Fruit fly (Drosophila melanogaster) Kc167 (cell line): ENCODE measurements around the gene CG17751.

Source experiments
- Myc ChIP-seq: fragments of >200 bp; optimal IDR thresholded peaks from 2 replicates; lab custom pipeline; 2017; ENCODE audit warnings: missing external identifiers
- Sin3A ChIP-seq: fragments of >200 bp; optimal IDR thresholded peaks from 2 replicates; lab custom pipeline; 2018; ENCODE audit warnings: missing external identifiers
- h ChIP-seq: fragments of >200 bp; optimal IDR thresholded peaks from 3 replicates; lab custom pipeline; 2018; ENCODE audit warnings: missing external identifiers
- insv ChIP-seq: fragments of >200 bp; optimal IDR thresholded peaks from 3 replicates; lab custom pipeline; 2018; ENCODE audit warnings: missing external identifiers
- psq ChIP-seq: fragments of >200 bp; optimal IDR thresholded peaks from 2 replicates; lab custom pipeline; 2017; ENCODE audit warnings: missing external identifiers
- ttk ChIP-seq: sonication (Bioruptor generic); optimal IDR thresholded peaks from 2 replicates; lab custom pipeline; 2017; ENCODE audit warnings: missing external identifiers

The CG17751 gene

DNA sequence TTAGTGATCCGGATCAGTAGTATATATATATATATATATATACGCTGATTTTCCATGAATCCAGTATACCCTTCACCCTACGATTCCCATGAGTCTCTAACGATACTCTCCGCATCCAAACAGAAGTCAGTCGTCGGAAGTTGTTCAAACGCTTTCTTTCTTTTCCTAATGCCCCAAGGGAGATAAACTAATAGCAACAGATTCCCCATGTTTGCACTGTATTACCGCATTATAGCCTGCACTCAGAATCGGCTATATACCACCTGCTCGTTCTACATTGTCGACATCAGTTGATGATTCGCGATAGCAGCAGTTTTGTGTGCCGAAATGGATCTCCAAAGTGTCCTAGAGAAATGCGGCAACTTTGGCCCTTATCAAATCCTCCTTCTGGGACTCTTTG is at the start of gene CG17751:
TSS of gene CG17751 (plus strand) at position 301 of the 400 bp plus-strand sequence.
- TF ChIP-seq h, result no peak
- TF ChIP-seq insv (lab: Kevin White, UChicago), result no peak
- no peak for TF ChIP-seq psq (lab: Kevin White, UChicago)

DNA sequence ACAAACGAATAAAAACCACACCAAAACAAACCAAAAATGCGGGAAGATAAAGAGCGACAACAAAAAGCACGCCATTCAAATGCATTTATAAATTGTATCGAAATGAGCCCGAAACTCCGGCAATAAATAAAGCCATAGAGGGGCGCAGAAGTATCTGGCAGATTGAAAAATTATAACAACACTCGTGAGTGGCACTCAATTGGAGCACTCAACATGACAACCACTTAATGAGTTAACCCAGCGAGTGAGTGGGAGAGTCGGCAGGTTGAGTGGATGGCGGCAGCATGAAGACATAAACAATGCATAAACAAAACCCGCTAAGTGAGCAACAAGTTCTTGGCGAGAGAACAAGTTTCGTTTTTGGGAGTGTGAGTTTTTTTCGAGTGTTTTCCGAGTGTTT is 38.3 kb upstream of the CG17751 start:
- TF ChIP-seq psq (lab: Kevin White, UChicago), result no peak
- TF ChIP-seq insv (lab: Kevin White, UChicago), result no peak
- TF ChIP-seq ttk (lab: Kevin White, UChicago), result no peak
- TF ChIP-seq Sin3A (lab: Kevin White, UChicago), result no peak
- TF ChIP-seq Myc, result no peak
- no peak for TF ChIP-seq h

DNA sequence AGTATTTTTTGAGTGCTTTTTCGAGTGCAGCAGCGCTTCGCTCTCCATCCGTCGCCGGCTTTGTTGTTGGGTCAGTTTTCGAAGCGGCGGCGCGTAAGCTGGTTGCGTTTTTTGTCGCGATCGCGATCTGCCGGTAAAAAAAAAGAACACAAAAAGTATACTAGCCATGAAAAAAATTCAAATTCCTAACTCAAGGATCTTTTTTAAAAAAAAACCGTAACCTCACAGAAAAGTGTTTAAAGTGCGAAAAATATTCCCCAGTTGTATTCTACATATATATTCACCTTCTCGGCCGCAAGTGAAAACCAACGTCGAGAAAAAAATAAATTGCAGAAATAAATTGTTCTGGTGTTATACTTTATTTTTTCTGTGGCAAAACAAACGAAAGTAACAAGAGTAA is 37.9 kb upstream of the CG17751 start:
- no peak for TF ChIP-seq Sin3A (lab: Kevin White, UChicago)
- TF ChIP-seq ttk (lab: Kevin White, UChicago), result no peak
- no peak for TF ChIP-seq Myc
- TF ChIP-seq psq (lab: Kevin White, UChicago), result no peak
- TF ChIP-seq h, result no peak
- no peak for TF ChIP-seq insv (lab: Kevin White, UChicago)

DNA sequence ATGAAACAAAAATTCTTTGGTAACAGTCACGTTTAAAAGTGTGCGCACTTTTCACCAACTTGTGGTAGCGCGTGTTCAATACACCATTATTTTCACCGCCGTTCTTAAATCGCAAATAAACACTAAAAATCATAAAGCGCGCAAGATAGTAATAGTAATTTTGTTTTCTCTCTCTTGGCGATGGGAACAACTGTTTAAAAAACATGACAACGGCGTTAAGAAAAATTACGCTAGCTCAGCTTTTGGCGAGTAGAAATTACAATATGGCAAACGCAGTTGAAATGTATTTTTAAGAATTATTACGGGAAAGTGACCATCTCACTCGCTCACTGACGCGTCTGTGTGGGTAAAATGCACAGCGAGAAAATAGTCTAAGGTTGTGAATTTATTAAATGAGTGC is 37.4 kb upstream of the CG17751 start:
- TF ChIP-seq Sin3A (lab: Kevin White, UChicago) (no peak), h (no peak), ttk (lab: Kevin White, UChicago) (no peak), Myc (no peak), insv (lab: Kevin White, UChicago) (no peak), psq (lab: Kevin White, UChicago) (no peak)

DNA sequence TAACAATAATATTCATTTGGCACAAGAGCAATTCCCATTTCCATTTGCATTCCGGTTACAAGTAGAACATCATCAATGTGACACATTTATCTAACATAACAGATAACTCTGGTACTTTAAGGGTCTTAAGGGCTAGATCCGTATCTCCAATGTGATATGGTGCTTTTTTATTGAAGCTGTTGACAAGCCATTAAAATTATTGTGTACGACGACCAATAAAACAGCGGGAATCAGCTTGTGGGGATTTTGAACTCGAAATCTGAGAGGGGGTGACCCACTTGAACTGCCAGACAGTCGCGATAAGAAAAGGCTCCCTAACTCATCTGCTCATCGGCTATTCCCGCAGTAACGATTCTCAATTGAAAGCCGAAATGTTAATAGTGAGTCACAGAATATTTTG is 35.9 kb upstream of the CG17751 start:
- TF ChIP-seq insv (lab: Kevin White, UChicago), result no peak
- TF ChIP-seq ttk (lab: Kevin White, UChicago), result no peak
- TF ChIP-seq h, result no peak
- no peak for TF ChIP-seq psq (lab: Kevin White, UChicago)
- TF ChIP-seq Myc, result no peak
- TF ChIP-seq Sin3A (lab: Kevin White, UChicago), result no peak

DNA sequence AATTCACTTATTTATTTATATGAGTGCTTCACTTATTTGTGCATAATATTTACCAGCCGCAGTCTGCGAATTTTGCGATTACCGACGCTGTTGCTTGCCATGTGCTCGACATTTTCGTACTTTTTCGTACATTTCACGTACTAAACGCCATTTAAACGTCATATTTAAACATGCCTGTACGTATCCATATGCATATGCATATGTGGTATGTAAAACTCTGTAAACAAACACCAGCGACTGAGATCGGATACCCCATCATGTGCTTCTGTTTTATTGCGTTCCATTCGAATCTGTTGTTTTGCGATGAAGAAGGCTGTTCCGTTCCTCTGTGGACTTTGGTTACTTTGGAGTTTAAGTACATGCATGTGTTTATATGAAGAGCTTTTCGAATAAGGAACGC is 35.1 kb upstream of the CG17751 start:
- TF ChIP-seq insv (lab: Kevin White, UChicago), result no peak
- TF ChIP-seq Myc, result no peak

DNA sequence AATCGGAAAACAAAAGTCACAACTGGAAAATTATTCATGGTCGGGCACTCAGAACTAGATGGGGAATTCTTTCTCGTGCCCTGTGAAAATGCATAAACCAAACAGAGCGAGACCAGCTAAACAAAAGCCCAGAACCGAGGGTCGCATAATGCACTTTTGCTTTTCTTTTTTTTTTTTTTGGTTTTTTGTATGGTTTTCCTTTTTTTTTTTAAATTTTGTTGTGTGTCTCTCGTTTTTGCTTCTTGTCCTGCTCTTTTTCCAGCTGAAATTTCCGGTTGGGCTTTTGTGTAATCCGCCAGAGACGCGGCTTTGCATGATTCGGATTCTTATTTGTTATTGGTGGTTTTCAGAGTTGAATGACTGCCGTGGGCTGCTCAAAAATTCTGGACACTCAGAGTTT is 25.2 kb upstream of the CG17751 start:
- no peak for TF ChIP-seq Sin3A (lab: Kevin White, UChicago)
- TF ChIP-seq Myc, result no peak
- TF ChIP-seq insv (lab: Kevin White, UChicago), result no peak
- TF ChIP-seq psq (lab: Kevin White, UChicago), result no peak
- no peak for TF ChIP-seq ttk (lab: Kevin White, UChicago)
- TF ChIP-seq h, result no peak

DNA sequence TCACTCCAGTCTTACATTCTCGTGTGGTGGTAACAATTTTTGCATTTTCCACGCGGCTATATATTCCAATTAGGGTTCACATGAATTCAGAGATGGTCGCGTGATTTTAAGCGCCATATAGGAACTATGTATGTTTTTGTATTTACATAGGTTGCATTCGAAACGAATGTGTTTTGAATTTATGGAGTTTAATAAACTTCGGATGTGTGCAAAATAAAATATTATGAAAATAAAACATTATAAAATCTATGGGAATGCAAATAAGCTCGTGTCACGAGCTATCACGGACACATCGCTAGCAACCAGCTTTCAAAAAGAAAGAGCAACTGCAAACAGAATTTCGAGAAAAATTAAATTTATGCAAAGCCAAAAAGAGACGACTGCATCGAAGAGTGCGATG is 23.7 kb upstream of the CG17751 start:
- no peak for TF ChIP-seq psq (lab: Kevin White, UChicago)
- TF ChIP-seq Sin3A (lab: Kevin White, UChicago), result no peak
- no peak for TF ChIP-seq ttk (lab: Kevin White, UChicago)
- no peak for TF ChIP-seq h

DNA sequence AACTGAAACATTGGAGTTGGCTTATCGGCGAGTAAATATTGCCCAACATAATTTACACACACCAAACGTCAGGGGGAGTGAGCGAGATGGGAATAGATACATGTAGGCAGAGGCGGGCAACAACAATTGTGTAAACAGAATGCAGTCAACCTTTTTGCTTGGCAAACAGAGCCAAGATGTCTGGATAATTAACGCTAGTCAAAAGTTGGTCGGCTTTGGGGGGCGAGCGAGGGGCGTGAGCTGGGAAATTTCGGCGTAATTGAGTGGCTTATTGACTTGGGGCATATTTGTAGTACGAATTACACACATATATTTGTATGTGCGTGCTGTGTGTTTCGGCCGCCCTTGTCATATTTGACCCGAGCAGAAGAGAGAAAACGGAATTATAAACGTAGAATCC is 22.2 kb upstream of the CG17751 start:
- no peak for TF ChIP-seq h
- no peak for TF ChIP-seq Myc
- no peak for TF ChIP-seq psq (lab: Kevin White, UChicago)
- TF ChIP-seq Sin3A (lab: Kevin White, UChicago), result no peak
- no peak for TF ChIP-seq insv (lab: Kevin White, UChicago)
- TF ChIP-seq ttk (lab: Kevin White, UChicago), result no peak

DNA sequence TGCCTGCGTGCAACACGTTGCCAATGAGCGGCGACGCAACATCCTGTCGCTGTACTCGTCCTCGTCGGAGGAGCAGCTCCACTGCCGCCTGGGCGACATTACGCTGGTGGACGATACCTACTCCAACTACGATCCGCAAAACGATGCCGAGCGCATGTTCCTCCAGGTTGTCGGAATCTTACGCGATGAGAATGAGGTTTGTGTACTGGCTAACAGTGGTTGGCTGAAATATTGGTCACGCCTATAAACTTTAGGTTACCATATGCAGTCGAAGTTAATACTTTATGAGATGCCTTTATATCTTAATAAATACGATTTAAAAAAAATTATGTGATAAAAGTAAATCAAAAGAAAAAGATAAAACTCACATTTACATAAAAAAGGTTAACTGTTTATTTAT is 20.7 kb upstream of the CG17751 start:
- TF ChIP-seq psq (lab: Kevin White, UChicago), result no peak
- TF ChIP-seq insv (lab: Kevin White, UChicago), result no peak
- no peak for TF ChIP-seq h
- TF ChIP-seq ttk (lab: Kevin White, UChicago), result no peak
- TF ChIP-seq Sin3A (lab: Kevin White, UChicago), result no peak
- no peak for TF ChIP-seq Myc

DNA sequence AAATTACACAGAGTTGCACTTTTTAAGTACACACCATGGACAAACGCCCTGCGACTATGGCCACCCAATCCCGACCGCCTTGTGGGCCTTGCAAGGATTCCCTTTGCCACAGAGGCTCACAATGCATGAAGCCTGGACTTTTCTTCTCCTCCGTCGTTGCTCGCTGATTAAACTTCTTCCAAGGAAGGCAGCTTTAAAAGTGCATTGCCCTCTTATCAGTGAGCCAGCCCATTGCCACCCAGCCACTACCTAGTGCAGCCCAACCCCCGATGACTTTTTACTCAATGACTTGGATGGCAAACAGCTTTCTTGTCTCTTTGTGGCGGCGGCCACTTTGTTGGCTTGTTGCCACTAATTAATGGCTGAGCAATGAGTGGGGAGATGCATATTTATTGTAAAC is 19.4 kb upstream of the CG17751 start:
- no peak for TF ChIP-seq Sin3A (lab: Kevin White, UChicago)
- no peak for TF ChIP-seq ttk (lab: Kevin White, UChicago)
- TF ChIP-seq h, result no peak
- TF ChIP-seq Myc, result no peak
- no peak for TF ChIP-seq insv (lab: Kevin White, UChicago)
- no peak for TF ChIP-seq psq (lab: Kevin White, UChicago)

DNA sequence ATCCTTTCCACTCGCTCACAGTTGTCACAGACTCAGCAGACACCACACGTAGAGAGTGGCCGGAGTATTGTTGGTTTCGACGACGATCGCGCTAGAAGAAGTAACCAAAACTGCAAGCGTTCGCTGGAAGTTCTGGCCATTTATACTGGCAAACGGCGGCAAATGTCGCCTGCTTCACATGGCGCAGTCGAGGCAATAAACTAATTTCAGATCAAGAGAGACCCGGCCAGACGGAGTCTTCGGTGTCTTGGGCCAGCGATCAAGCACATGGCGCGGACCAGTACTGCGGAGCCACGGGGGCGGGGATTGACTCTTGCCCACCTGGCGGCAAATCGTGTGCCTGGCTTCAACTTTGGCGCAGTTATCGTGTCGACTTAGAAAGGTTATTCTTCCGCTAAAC is 8.2 kb upstream of the CG17751 start, which contains the start of gene Cpr92A:
TSS of gene Cpr92A (minus strand) at position 101 of the 400 bp plus-strand sequence.
- TF ChIP-seq psq (lab: Kevin White, UChicago), result no peak
- no peak for TF ChIP-seq Myc

DNA sequence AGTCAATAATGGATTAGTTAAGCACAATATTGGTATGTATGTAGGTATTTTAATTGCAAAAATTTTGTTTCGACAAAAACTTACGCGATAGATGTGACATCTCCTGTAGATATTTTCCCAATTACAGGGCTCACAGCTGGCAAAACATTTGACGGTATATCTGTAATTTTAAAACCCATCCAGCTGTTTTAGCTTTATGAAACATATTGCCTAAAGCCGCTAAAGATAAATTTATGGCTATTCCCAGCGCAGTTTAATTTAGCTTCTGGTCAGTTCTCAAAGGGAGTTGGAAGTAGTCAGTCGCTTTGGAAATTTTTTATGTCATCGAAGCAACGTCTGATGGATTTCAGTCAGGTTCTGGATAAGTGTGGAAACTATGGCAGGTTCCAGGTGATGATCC is 6.7 kb upstream of the CG17751 start, which contains the start of gene CG7333:
TSS of gene CG7333 (plus strand) at position 301 of the 400 bp plus-strand sequence.
- no peak for TF ChIP-seq Sin3A (lab: Kevin White, UChicago)
- no peak for TF ChIP-seq ttk (lab: Kevin White, UChicago)
- TF ChIP-seq h, result no peak
- no peak for TF ChIP-seq Myc

DNA sequence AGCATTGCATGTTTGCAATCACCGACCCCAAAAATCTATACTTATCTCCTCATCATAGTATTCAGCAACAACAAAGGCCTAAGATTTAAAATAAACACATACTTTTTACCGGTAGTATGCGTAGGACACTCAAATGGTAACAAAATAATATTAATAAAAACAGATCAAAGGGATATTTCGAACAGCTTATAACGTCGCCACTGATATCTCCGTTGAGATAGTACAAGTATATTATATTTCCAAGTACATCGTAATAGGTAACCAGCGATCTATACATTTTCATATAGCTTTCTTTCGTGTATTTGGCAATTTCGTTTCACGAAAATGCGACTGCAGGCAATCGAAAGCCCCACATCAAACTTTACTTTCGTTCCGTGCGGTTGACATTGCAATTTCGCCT is 4.1 kb upstream of the CG17751 start, which contains the start of gene CG7342:
TSS of gene CG7342 (plus strand) at position 380 of the 400 bp plus-strand sequence.
- TF ChIP-seq Sin3A (lab: Kevin White, UChicago), result no peak
- TF ChIP-seq Myc, result no peak
- TF ChIP-seq h, result no peak
- TF ChIP-seq psq (lab: Kevin White, UChicago), result no peak
- no peak for TF ChIP-seq insv (lab: Kevin White, UChicago)
- no peak for TF ChIP-seq ttk (lab: Kevin White, UChicago)
